Fruit fly (Drosophila melanogaster): ENCODE data around the gene ctp.

The ctp gene

DNA sequence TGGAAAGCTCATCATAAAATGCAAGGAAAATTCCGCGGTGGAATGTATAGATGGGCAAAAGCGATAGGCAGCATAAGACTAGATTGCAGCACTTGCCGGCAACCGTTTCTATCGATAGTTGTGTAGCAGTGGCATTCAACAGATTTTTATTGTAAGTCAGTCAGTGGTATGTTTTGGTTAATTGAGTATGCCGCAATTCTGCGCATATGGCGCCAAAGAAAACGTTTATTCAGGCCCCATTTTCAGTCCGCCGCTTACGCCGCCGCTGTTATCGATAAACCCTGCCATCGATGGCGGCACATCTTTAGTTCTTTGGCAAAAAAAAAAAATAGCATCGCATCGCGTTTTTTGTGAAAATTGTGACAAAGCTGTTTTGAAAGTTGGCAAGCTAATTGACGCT is 37.8 kb upstream of the ctp start, which contains the start of the genes Cbp80 and Torsin (continued):
- TF ChIP-seq YL-1 (GFP tag; optimal IDR thresholded peaks at IDR 0.05) = peak; percentile 7
- peak; percentile 1 for TF ChIP-seq CG10147 (GFP tag; optimal IDR thresholded peaks at IDR 0.05)
- peak; percentile 75 for TF ChIP-seq Opbp (GFP tag; IDR thresholded peaks at IDR 0.05; ENCODE audit: partially characterized antibody)
- no peak for TF ChIP-seq D19B (GFP tag; optimal IDR thresholded peaks at IDR 0.05)
- TF ChIP-seq Myb (GFP tag; optimal IDR thresholded peaks at IDR 0.05) = peak; percentile 25
- TF ChIP-seq Dp (GFP tag; optimal IDR thresholded peaks at IDR 0.05) = peak; percentile 46
- TF ChIP-seq Doc3 (GFP tag; IDR thresholded peaks at IDR 0.05; ENCODE audit: partially characterized antibody) = peak; percentile 91
- TF ChIP-seq CG17829 (tag; optimal IDR thresholded peaks at IDR 0.05) = peak; percentile 11
- peak; percentile 56 for TF ChIP-seq stwl (tag; optimal IDR thresholded peaks at IDR 0.05)
- TF ChIP-seq sim (GFP tag; IDR thresholded peaks at IDR 0.05) = no peak
- TF ChIP-seq chinmo (GFP tag; IDR thresholded peaks at IDR 0.05; ENCODE audit: partially characterized antibody) = peak; percentile 84; the same call in 2 of the 4 replicates
- TF ChIP-seq sens (GFP tag) = peak; percentile 76
- TF ChIP-seq CG13287 (GFP tag; IDR thresholded peaks at IDR 0.05; ENCODE audit: partially characterized antibody) = peak; percentile 90
- peak; percentile 16; the same call in 1 of the 4 replicates for TF ChIP-seq Gug (GFP tag; IDR thresholded peaks at IDR 0.05)
- TF ChIP-seq CG34224 (GFP tag; IDR thresholded peaks at IDR 0.05; ENCODE audit: partially characterized antibody) = peak; percentile 90
- no peak for TF ChIP-seq CG1602 (GFP tag; optimal IDR thresholded peaks at IDR 0.05)
- TF ChIP-seq CG10267 (tag; optimal IDR thresholded peaks at IDR 0.05) = peak; percentile 26
- no peak for TF ChIP-seq slp2 (GFP tag; optimal IDR thresholded peaks at IDR 0.05)
- no peak for TF ChIP-seq Deaf1 (tag; optimal IDR thresholded peaks at IDR 0.05)
- TF ChIP-seq dpn (GFP tag; optimal IDR thresholded peaks at IDR 0.05) = peak in 1 of 2 experiments; percentile 5
- TF ChIP-seq mld (GFP tag; IDR thresholded peaks at IDR 0.05; ENCODE audit: partially characterized antibody) = peak; percentile 81
- TF ChIP-seq ato (GFP tag; IDR thresholded peaks at IDR 0.05; ENCODE audit: partially characterized antibody) = peak; percentile 71
- peak; percentile 83 for TF ChIP-seq Ets65A (GFP tag)
- TF ChIP-seq sqz (GFP tag; optimal IDR thresholded peaks at IDR 0.05) = peak; percentile 80
- TF ChIP-seq Hmx (GFP tag; optimal IDR thresholded peaks at IDR 0.05) = no peak
- no peak for TF ChIP-seq NfI (GFP tag; optimal IDR thresholded peaks at IDR 0.05)
- peak; percentile 45; the same call in 1 of the 2 replicates for TF ChIP-seq CG9932 (GFP tag; IDR thresholded peaks at IDR 0.05)
- no peak for TF ChIP-seq CG33213 (GFP tag; optimal IDR thresholded peaks at IDR 0.05)
- peak; percentile 84 for TF ChIP-seq knrl (GFP tag; IDR thresholded peaks at IDR 0.05; ENCODE audit: partially characterized antibody)
- TF ChIP-seq mirr (GFP tag; optimal IDR thresholded peaks at IDR 0.05) = no peak
- no peak for TF ChIP-seq Spps (tag; optimal IDR thresholded peaks at IDR 0.05)
- no peak for TF ChIP-seq Oli (tag; optimal IDR thresholded peaks at IDR 0.05)
- TF ChIP-seq Trl (optimal IDR thresholded peaks at IDR 0.05) = no peak
- peak; percentile 19 for TF ChIP-seq Trl (GFP tag; optimal IDR thresholded peaks at IDR 0.05)
- no peak for TF ChIP-seq CG2202 (tag; optimal IDR thresholded peaks at IDR 0.05)
- TF ChIP-seq E2f2 (GFP tag; IDR thresholded peaks at IDR 0.05) = peak; percentile 54
- no peak for TF ChIP-seq z (GFP tag; IDR thresholded peaks at IDR 0.05)
- TF ChIP-seq Dll (GFP tag; IDR thresholded peaks at IDR 0.05; ENCODE audit: partially characterized antibody) = peak; percentile 92
- no peak for TF ChIP-seq nom (GFP tag; optimal IDR thresholded peaks at IDR 0.05)
- TF ChIP-seq CG18262 (tag; optimal IDR thresholded peaks at IDR 0.05) = no peak
- no peak for TF ChIP-seq CG4328 (GFP tag; optimal IDR thresholded peaks at IDR 0.05)
- no peak for TF ChIP-seq disco-r (GFP tag; optimal IDR thresholded peaks at IDR 0.05)
- TF ChIP-seq zen2 (GFP tag; IDR thresholded peaks at IDR 0.05; ENCODE audit: partially characterized antibody) = peak; percentile 73; the same call in 2 of the 3 replicates
- TF ChIP-seq CG4617 (GFP tag; optimal IDR thresholded peaks at IDR 0.05; ENCODE audit: borderline replicate concordance) = peak; percentile 12
- TF ChIP-seq CG15514 (GFP tag; optimal IDR thresholded peaks at IDR 0.05) = peak; percentile 9
- TF ChIP-seq az2 (GFP tag; optimal IDR thresholded peaks at IDR 0.05) = no peak
- TF ChIP-seq CG8924 (tag; optimal IDR thresholded peaks at IDR 0.05) = no peak
- TF ChIP-seq CG4360 (GFP tag; IDR thresholded peaks at IDR 0.05) = no peak
- TF ChIP-seq Mad (GFP tag; optimal IDR thresholded peaks at IDR 0.05) = peak; percentile 39
- TF ChIP-seq sob (GFP tag; IDR thresholded peaks at IDR 0.05) = peak; percentile 47; the same call in 1 of the 2 replicates
